Worm (Caenorhabditis elegans) whole organism, L2 larva: ENCODE results near the gene T24D5.3.

ENCODE experiments used
- ama-1 ChIP-seq: fragments of 150-350 bp; optimal IDR thresholded peaks from 2 replicates; lab custom pipeline; 2018; ENCODE audit warnings: inconsistent platforms
- egl-27 ChIP-seq: sonication (generic microtip); optimal IDR thresholded peaks from 3 replicates; lab custom pipeline; 2017; ENCODE audit warnings: missing biosample characterization, missing genetic modification reagents, missing genetic modification characterization
- lin-39 ChIP-seq: fragments of 150-350 bp; optimal IDR thresholded peaks from 2 replicates; lab custom pipeline; 2014; ENCODE audit warnings: missing biosample characterization, missing genetic modification reagents, missing genetic modification characterization
- lsy-2 ChIP-seq, 2 experiments: fragments of 150-350 bp in 1 of 2; sonication (generic microtip) in 1 of 2; optimal IDR thresholded peaks; 2 replicates each; lab custom pipeline; 2014 to 2017; ENCODE audit warnings: missing biosample characterization in 2 of 2, missing genetic modification characterization in 2 of 2
- nhr-10 ChIP-seq: sonication (generic microtip); optimal IDR thresholded peaks from 2 replicates; lab custom pipeline; 2017; ENCODE audit warnings: missing biosample characterization, missing genetic modification characterization
- nhr-12 ChIP-seq: fragments of 150-350 bp; optimal IDR thresholded peaks from 2 replicates; lab custom pipeline; 2014; ENCODE audit warnings: missing biosample characterization, missing genetic modification characterization
- nhr-129 ChIP-seq: fragments of 150-350 bp; optimal IDR thresholded peaks from 2 replicates; lab custom pipeline; 2014; ENCODE audit warnings: missing biosample characterization, missing genetic modification characterization
- nhr-237 ChIP-seq: fragments of 150-350 bp; optimal IDR thresholded peaks from 2 replicates; lab custom pipeline; 2014; ENCODE audit warnings: missing biosample characterization, missing genetic modification characterization
- snpc-4 ChIP-seq: fragments of 150-350 bp; optimal IDR thresholded peaks from 2 replicates; lab custom pipeline; 2014; ENCODE audit warnings: missing biosample characterization, missing genetic modification characterization
- unc-39 ChIP-seq: fragments of 150-350 bp; optimal IDR thresholded peaks from 2 replicates; lab custom pipeline; 2014; ENCODE audit warnings: missing biosample characterization, missing genetic modification characterization
- ztf-11 ChIP-seq: sonication (generic microtip); optimal IDR thresholded peaks from 2 replicates; lab custom pipeline; 2017; ENCODE audit warnings: missing biosample characterization, missing genetic modification characterization

ce11 chrX:12630556-12630955 lies 50.7 kb downstream of the T24D5.3 start:
- TF ChIP-seq ama-1 (lab: Kevin White, UChicago) = no peak
- TF ChIP-seq lsy-2 (tag; optimal IDR thresholded peaks at IDR 0.05; lab: Kevin White, UChicago) = no peak
- no peak for TF ChIP-seq ztf-11 (tag; lab: Kevin White, UChicago)
- no peak for TF ChIP-seq nhr-10
- peak; percentile 48 for TF ChIP-seq nhr-129 (tag; lab: Kevin White, UChicago)
- TF ChIP-seq egl-27 (tag; lab: Kevin White, UChicago) = peak; percentile 13
- TF ChIP-seq snpc-4 (tag; lab: Kevin White, UChicago) = no peak
- no peak for TF ChIP-seq unc-39 (tag; lab: Kevin White, UChicago)
- TF ChIP-seq lin-39 (tag; lab: Kevin White, UChicago) = no peak
- no peak for TF ChIP-seq nhr-237 (tag; lab: Kevin White, UChicago)
- TF ChIP-seq nhr-12 (tag; lab: Kevin White, UChicago) = no peak
